Worm (Caenorhabditis elegans) whole organism, young adult: ENCODE measurements around the gene oac-55.

Experiments used
- B0019.2 ChIP-seq: fragments of 200-800 bp; sonication (Bioruptor generic); conservative IDR thresholded peaks from 2 replicates; pipeline ENCODE4 v1.3.6; 2022; ENCODE audit warnings: missing genetic modification reagents, missing genetic modification characterization, missing compliant biosample characterization
- F23B12.7 ChIP-seq: sonication (generic microtip); optimal IDR thresholded peaks from 2 replicates; lab custom pipeline; 2017; ENCODE audit warnings: missing genetic modification characterization, mild to moderate bottlenecking, missing compliant biosample characterization, antibody characterized with exemption, moderate library complexity; ENCODE audit not compliant: insufficient read depth
- T26A5.8 ChIP-seq: sonication (generic microtip); optimal IDR thresholded peaks from 2 replicates; lab custom pipeline; 2016; ENCODE audit warnings: missing genetic modification characterization, missing compliant biosample characterization
- gei-17 ChIP-seq: fragments of 200-800 bp; sonication (Bioruptor generic); optimal IDR thresholded peaks from 2 replicates; lab custom pipeline; 2018; ENCODE audit warnings: mild to moderate bottlenecking, missing genetic modification characterization, missing compliant biosample characterization
- madf-6 ChIP-seq: fragments of 200-800 bp; sonication (Bioruptor generic); IDR thresholded peaks from 2 replicates; pipeline ENCODE4 v1.3.6; 2022; ENCODE audit warnings: missing genetic modification reagents, missing genetic modification characterization, missing compliant biosample characterization
- ztf-18 ChIP-seq: sonication (generic microtip); optimal IDR thresholded peaks from 2 replicates; lab custom pipeline; 2016; ENCODE audit warnings: missing genotype, mild to moderate bottlenecking, missing genetic modification characterization, missing compliant biosample characterization
- ztf-26 ChIP-seq: sonication (generic microtip); optimal IDR thresholded peaks from 2 replicates; lab custom pipeline; 2017; ENCODE audit warnings: missing genetic modification characterization, missing compliant biosample characterization
- ztf-28 ChIP-seq: fragments of 200-800 bp; sonication (Bioruptor generic); IDR thresholded peaks from 2 replicates; pipeline ENCODE4 v1.3.6; 2022; ENCODE audit warnings: missing genetic modification reagents, missing genetic modification characterization, missing compliant biosample characterization
- ztf-3 ChIP-seq: fragments of 200-800 bp; sonication (Bioruptor generic); optimal IDR thresholded peaks from 2 replicates; lab custom pipeline; 2018; ENCODE audit warnings: mild to moderate bottlenecking, missing genetic modification characterization, missing compliant biosample characterization

DNA sequence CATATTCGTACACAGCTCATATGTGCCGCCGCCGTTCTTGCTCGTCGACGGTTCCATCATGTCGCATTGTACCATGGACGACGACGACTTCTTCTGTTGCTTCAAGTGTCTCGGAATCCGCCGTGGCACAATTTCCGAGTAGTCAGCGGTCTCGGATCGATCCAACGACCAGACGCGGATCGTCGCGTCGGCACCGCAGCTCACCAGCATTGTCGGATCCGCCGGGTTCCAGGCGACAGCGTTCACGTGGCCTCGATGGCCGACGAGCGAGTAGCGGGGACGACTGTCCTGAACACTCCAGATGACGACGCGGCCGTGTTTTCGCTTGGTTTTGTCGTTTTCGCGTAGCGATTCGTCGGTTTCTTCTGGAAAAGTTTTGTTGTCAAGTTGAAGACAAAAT, 10.6 kb upstream of the oac-55 start:
- TF ChIP-seq ztf-3 (GFP tag; lab: Kevin White, UChicago): no peak
- no peak for TF ChIP-seq F23B12.7 (tag; lab: Kevin White, UChicago)
- no peak for TF ChIP-seq T26A5.8 (tag; lab: Kevin White, UChicago)
- TF ChIP-seq madf-6 (GFP tag; lab: Robert Waterston, UW): no peak
- TF ChIP-seq gei-17 (GFP tag; lab: Kevin White, UChicago): no peak
- TF ChIP-seq ztf-18 (tag; lab: Kevin White, UChicago): no peak
- no peak for TF ChIP-seq B0019.2 (GFP tag; lab: Robert Waterston, UW)
- no peak for TF ChIP-seq ztf-28 (GFP tag; lab: Robert Waterston, UW)
- TF ChIP-seq ztf-26: no peak
